Fruit fly (Drosophila melanogaster) whole organism, adult: ENCODE data around the gene Wnt10.

Experiments used
- CG12768 ChIP-seq: fragments of 200-800 bp; sonication (Bioruptor generic); optimal IDR thresholded peaks from 2 replicates; lab custom pipeline; 2017; ENCODE audit warnings: missing biosample characterization, missing genetic modification characterization, mild to moderate bottlenecking, moderate library complexity, missing genetic modification reagents
- CG14711 ChIP-seq: fragments of 200-800 bp; sonication (Bioruptor generic); optimal IDR thresholded peaks from 2 replicates; lab custom pipeline; 2018; ENCODE audit warnings: missing biosample characterization, mild to moderate bottlenecking, missing genetic modification characterization, moderate library complexity
- CG1620 ChIP-seq: fragments of 200-800 bp; sonication (Bioruptor generic); optimal IDR thresholded peaks from 2 replicates; lab custom pipeline; 2016; ENCODE audit warnings: missing biosample characterization, missing genetic modification characterization
- Clk ChIP-seq: fragments of 200-800 bp; sonication (Bioruptor generic); optimal IDR thresholded peaks from 2 replicates; lab custom pipeline; 2017; ENCODE audit warnings: missing biosample characterization, missing genetic modification characterization
- bab1 ChIP-seq: fragments of 200-800 bp; sonication (Bioruptor generic); optimal IDR thresholded peaks from 3 replicates; lab custom pipeline; 2019; ENCODE audit warnings: missing biosample characterization, mild to moderate bottlenecking, missing genetic modification characterization, moderate library complexity
- tj ChIP-seq: fragments of 200-800 bp; sonication (Bioruptor generic); optimal IDR thresholded peaks from 3 replicates; lab custom pipeline; 2017; ENCODE audit warnings: missing biosample characterization, mild to moderate bottlenecking, missing genetic modification characterization, moderate library complexity

DNA sequence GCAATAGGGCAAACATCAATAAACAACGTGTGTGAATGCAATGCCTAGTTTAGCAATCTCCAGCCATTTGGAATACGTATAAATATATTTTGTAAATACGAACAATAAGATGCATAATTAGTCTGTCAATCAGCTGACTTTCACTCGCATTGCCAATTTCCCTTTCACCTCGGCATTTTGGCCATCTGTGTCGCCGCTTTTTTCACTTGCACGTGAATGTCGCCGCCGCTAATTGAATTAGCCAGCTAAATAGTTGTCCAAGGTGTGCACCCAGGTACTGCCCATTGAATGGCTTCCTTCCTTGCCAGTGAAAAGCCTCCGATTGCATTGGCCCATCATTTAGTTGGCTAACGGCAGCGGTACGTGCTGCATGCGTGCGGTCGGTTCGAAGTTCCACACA lies 14.2 kb downstream of the Wnt10 start, which contains the start of gene ninaC:
- no peak for TF ChIP-seq Clk
- no peak for TF ChIP-seq bab1 (GFP tag; lab: Kevin White, UChicago)
- no peak for TF ChIP-seq tj (GFP tag; lab: Kevin White, UChicago)
- no peak for TF ChIP-seq CG12768
- TF ChIP-seq CG1620 = no peak
- TF ChIP-seq CG14711 (tag; lab: Kevin White, UChicago) = no peak
